Fruit fly (Drosophila melanogaster) whole organism, pupa: ENCODE results near the gene CG8149.

ENCODE experiments used
- CG10348 ChIP-seq: fragments of 200-800 bp; sonication (Bioruptor generic); IDR thresholded peaks from 2 replicates; pipeline ENCODE4 v1.3.6; 2022; ENCODE audit warnings: missing biosample characterization, missing genetic modification characterization
- CG12605 ChIP-seq: fragments of 200-800 bp; sonication (Bioruptor generic); IDR thresholded peaks from 2 replicates; pipeline ENCODE4 v1.3.6; 2022; ENCODE audit warnings: missing biosample characterization, missing genetic modification characterization
- CG13204 ChIP-seq: fragments of 200-800 bp; sonication (Bioruptor generic); optimal IDR thresholded peaks from 2 replicates; lab custom pipeline; 2018; ENCODE audit warnings: missing biosample characterization, mild to moderate bottlenecking, missing genetic modification characterization, moderate library complexity
- CG14655 ChIP-seq: fragments of 200-800 bp; sonication (Bioruptor generic); optimal IDR thresholded peaks from 3 replicates; lab custom pipeline; 2017; ENCODE audit warnings: mild to moderate bottlenecking, missing biosample characterization, missing genetic modification reagents, missing genetic modification characterization
- CG15710 ChIP-seq: fragments of 200-800 bp; sonication (Bioruptor generic); optimal IDR thresholded peaks from 2 replicates; lab custom pipeline; 2018; ENCODE audit warnings: missing biosample characterization, mild to moderate bottlenecking, missing genetic modification characterization, moderate library complexity
- CG17806 ChIP-seq: fragments of 200-800 bp; sonication (Bioruptor generic); optimal IDR thresholded peaks from 2 replicates; lab custom pipeline; 2018; ENCODE audit warnings: missing biosample characterization, mild to moderate bottlenecking, missing genetic modification characterization, moderate library complexity
- CG32121 ChIP-seq: fragments of 200-800 bp; sonication (Bioruptor generic); IDR thresholded peaks from 2 replicates; pipeline ENCODE4 v1.3.6; 2022; ENCODE audit warnings: missing biosample characterization, missing genetic modification characterization
- CG34367 ChIP-seq: fragments of 200-800 bp; sonication (Bioruptor generic); optimal IDR thresholded peaks from 2 replicates; lab custom pipeline; 2018; ENCODE audit warnings: missing biosample characterization, mild to moderate bottlenecking, missing genetic modification characterization
- CG4496 ChIP-seq: fragments of 200-800 bp; sonication (Bioruptor generic); IDR thresholded peaks from 3 replicates; pipeline ENCODE4 v1.3.6; 2022; ENCODE audit warnings: missing biosample characterization, missing genetic modification characterization
- CG8159 ChIP-seq: fragments of 200-800 bp; sonication (Bioruptor generic); optimal IDR thresholded peaks from 3 replicates; lab custom pipeline; 2018; ENCODE audit warnings: missing biosample characterization, mild to moderate bottlenecking, missing genetic modification characterization, moderate library complexity
- CG8301 ChIP-seq: fragments of 200-800 bp; sonication (Bioruptor generic); optimal IDR thresholded peaks from 2 replicates; lab custom pipeline; 2018; ENCODE audit warnings: missing biosample characterization, mild to moderate bottlenecking, missing genetic modification characterization
- CG9948 ChIP-seq: fragments of 200-800 bp; sonication (Bioruptor generic); optimal IDR thresholded peaks from 2 replicates; lab custom pipeline; 2018; ENCODE audit warnings: missing biosample characterization, mild to moderate bottlenecking, missing genetic modification characterization, moderate library complexity
- D1 ChIP-seq: fragments of 200-800 bp; sonication (Bioruptor generic); optimal IDR thresholded peaks from 2 replicates; lab custom pipeline; 2018; ENCODE audit warnings: missing biosample characterization, mild to moderate bottlenecking, missing genetic modification characterization, moderate library complexity
- EcR ChIP-seq: fragments of 200-800 bp; sonication (Bioruptor generic); optimal IDR thresholded peaks from 3 replicates; lab custom pipeline; 2019; ENCODE audit warnings: missing biosample characterization, missing genetic modification characterization, mild to moderate bottlenecking, moderate library complexity, missing genetic modification reagents
- Ets98B ChIP-seq: fragments of 200-800 bp; sonication (Bioruptor generic); IDR thresholded peaks from 2 replicates; pipeline ENCODE4 v1.3.6; 2022; ENCODE audit warnings: missing biosample characterization, missing genetic modification characterization
- Pif1A ChIP-seq: fragments of 200-800 bp; sonication (Bioruptor generic); optimal IDR thresholded peaks from 3 replicates; lab custom pipeline; 2016; ENCODE audit warnings: missing biosample characterization, missing genetic modification characterization
- Pif1B ChIP-seq: fragments of 200-800 bp; sonication (Bioruptor generic); optimal IDR thresholded peaks from 3 replicates; lab custom pipeline; 2016; ENCODE audit warnings: missing biosample characterization, missing genetic modification characterization
- Snoo ChIP-seq: fragments of 200-800 bp; sonication (Bioruptor generic); optimal IDR thresholded peaks from 3 replicates; lab custom pipeline; 2017; ENCODE audit warnings: missing biosample characterization, mild to moderate bottlenecking, missing genetic modification characterization, inconsistent platforms
- fd96Ca ChIP-seq: fragments of 200-800 bp; sonication (Bioruptor generic); IDR thresholded peaks from 3 replicates; pipeline ENCODE4 v1.3.6; 2022; ENCODE audit warnings: missing biosample characterization, missing genetic modification characterization
- gl ChIP-seq: fragments of 200-800 bp; sonication (Bioruptor generic); optimal IDR thresholded peaks from 2 replicates; lab custom pipeline; 2018; ENCODE audit warnings: missing biosample characterization, mild to moderate bottlenecking, missing genetic modification characterization
- rn ChIP-seq: fragments of 200-800 bp; sonication (Bioruptor generic); IDR thresholded peaks from 2 replicates; pipeline ENCODE4 v1.3.6; 2022; ENCODE audit warnings: missing biosample characterization, missing genetic modification characterization

CG8149 gene

dm6 chr3R:9533181-9534124, 29.0 kb downstream of the CG8149 start:
- TF ChIP-seq CG9948 (tag; lab: Kevin White, UChicago) = peak; percentile 96
- peak; percentile 85 for TF ChIP-seq gl
- peak; percentile 77; the same call in 1 of the 2 replicates for TF ChIP-seq Ets98B (GFP tag; lab: Robert Waterston, UW)
- TF ChIP-seq CG14655 (GFP tag; lab: Kevin White, UChicago) = peak; percentile 99
- TF ChIP-seq CG8159 (tag; lab: Kevin White, UChicago) = peak; percentile 97
- TF ChIP-seq rn (GFP tag; lab: Robert Waterston, UW) = peak; percentile 66
- TF ChIP-seq Pif1A = peak; percentile 98
- peak; percentile 94 for TF ChIP-seq CG15710 (tag; lab: Kevin White, UChicago)
- TF ChIP-seq CG10348 (GFP tag; lab: Robert Waterston, UW) = peak; percentile 75
- peak; percentile 44; the same call in 1 of the 2 replicates for TF ChIP-seq CG12605
- TF ChIP-seq CG17806 (tag; lab: Kevin White, UChicago) = peak; percentile 91
- peak; percentile 93 for TF ChIP-seq fd96Ca (GFP tag; lab: Robert Waterston, UW)
- TF ChIP-seq CG34367 (tag; lab: Kevin White, UChicago) = peak; percentile 92
- TF ChIP-seq CG32121 (GFP tag; lab: Robert Waterston, UW) = peak; percentile 91
- TF ChIP-seq CG8301 (tag; lab: Kevin White, UChicago) = peak; percentile 98
- peak; percentile 95 for TF ChIP-seq D1 (tag; lab: Kevin White, UChicago)
- TF ChIP-seq CG4496 = peak; percentile 90; the same call in 2 of the 3 replicates
- TF ChIP-seq EcR = peak; percentile 48
- peak; percentile 98 for TF ChIP-seq Snoo
- TF ChIP-seq CG13204 (GFP tag; lab: Kevin White, UChicago) = peak; percentile 89
- peak; percentile 97 for TF ChIP-seq Pif1B

dm6 chr3R:9534125-9534496, 29.7 kb downstream of the CG8149 start:
- TF ChIP-seq rn (GFP tag; lab: Robert Waterston, UW) (peak; percentile 82), EcR (no peak), CG10348 (GFP tag; lab: Robert Waterston, UW) (peak; percentile 44; the same call in 1 of the 2 replicates), CG4496 (peak; percentile 96), CG13204 (GFP tag; lab: Kevin White, UChicago) (peak; percentile 22), CG9948 (tag; lab: Kevin White, UChicago) (peak; percentile 91), CG12605 (peak; percentile 83), CG15710 (tag; lab: Kevin White, UChicago) (peak; percentile 85), fd96Ca (GFP tag; lab: Robert Waterston, UW) (peak; percentile 51; the same call in 1 of the 3 replicates), CG8159 (tag; lab: Kevin White, UChicago) (peak; percentile 90), gl (peak; percentile 45), D1 (tag; lab: Kevin White, UChicago) (peak; percentile 85), Ets98B (GFP tag; lab: Robert Waterston, UW) (peak; percentile 93), CG34367 (tag; lab: Kevin White, UChicago) (peak; percentile 86), Snoo (peak; percentile 79), CG32121 (GFP tag; lab: Robert Waterston, UW) (peak; percentile 91), Pif1A (peak; percentile 87), CG14655 (GFP tag; lab: Kevin White, UChicago) (peak; percentile 93), CG17806 (tag; lab: Kevin White, UChicago) (peak; percentile 90), CG8301 (tag; lab: Kevin White, UChicago) (peak; percentile 94), Pif1B (peak; percentile 75)

- TF ChIP-seq CG4496 = peak; percentile 27; the same call in 2 of the 3 replicates
- TF ChIP-seq CG8301 (tag; lab: Kevin White, UChicago) = no peak
- peak; percentile 53 for TF ChIP-seq CG12605
- peak; percentile 7; the same call in 1 of the 2 replicates for TF ChIP-seq Ets98B (GFP tag; lab: Robert Waterston, UW)
- no peak for TF ChIP-seq D1 (tag; lab: Kevin White, UChicago)
- peak; percentile 69 for TF ChIP-seq EcR
These were observed 30.2 kb downstream of the CG8149 start for dm6 chr3R:9534595-9535217.

- TF ChIP-seq rn (GFP tag; lab: Robert Waterston, UW) (no peak), fd96Ca (GFP tag; lab: Robert Waterston, UW) (no peak), CG10348 (GFP tag; lab: Robert Waterston, UW) (no peak), CG8301 (tag; lab: Kevin White, UChicago) (no peak), Snoo (no peak)
These were observed 39.2 kb downstream of the CG8149 start for dm6 chr3R:9543495-9544180.

dm6 chr3R:9546808-9547381, 42.4 kb downstream of the CG8149 start:
- no peak for TF ChIP-seq CG10348 (GFP tag; lab: Robert Waterston, UW)
- no peak for TF ChIP-seq rn (GFP tag; lab: Robert Waterston, UW)
- TF ChIP-seq CG12605 = no peak
- TF ChIP-seq CG9948 (tag; lab: Kevin White, UChicago) = no peak
- TF ChIP-seq D1 (tag; lab: Kevin White, UChicago) = no peak
- no peak for TF ChIP-seq CG8159 (tag; lab: Kevin White, UChicago)
- TF ChIP-seq CG15710 (tag; lab: Kevin White, UChicago) = no peak
- no peak for TF ChIP-seq CG13204 (GFP tag; lab: Kevin White, UChicago)
- no peak for TF ChIP-seq CG8301 (tag; lab: Kevin White, UChicago)
- no peak for TF ChIP-seq CG17806 (tag; lab: Kevin White, UChicago)
- TF ChIP-seq EcR = no peak
- no peak for TF ChIP-seq Snoo
- TF ChIP-seq Pif1B = no peak
- no peak for TF ChIP-seq CG32121 (GFP tag; lab: Robert Waterston, UW)
